Worm (Caenorhabditis elegans): ENCODE data around the gene Y55F3AM.11.

ce11 chrIV:1058504-1058903 lies 14.3 kb upstream of the Y55F3AM.11 start:
- no peak for TF ChIP-seq nfya-1 (tag; optimal IDR thresholded peaks at IDR 0.05)
- no peak for TF ChIP-seq hlh-8 (tag; optimal IDR thresholded peaks at IDR 0.05)
- no peak for TF ChIP-seq hlh-30 (tag; optimal IDR thresholded peaks at IDR 0.05; ENCODE audit: insufficient read depth)
- TF ChIP-seq pha-4 (tag; optimal IDR thresholded peaks at IDR 0.05): no peak
- TF ChIP-seq pqm-1 (tag; optimal IDR thresholded peaks at IDR 0.05): no peak
- no peak for TF ChIP-seq hlh-15 (tag; optimal IDR thresholded peaks at IDR 0.05)
- TF ChIP-seq unc-55 (GFP tag; optimal IDR thresholded peaks at IDR 0.05): no peak
- TF ChIP-seq ama-1 (optimal IDR thresholded peaks at IDR 0.05): no peak
- TF ChIP-seq dmd-4 (tag; optimal IDR thresholded peaks at IDR 0.05; ENCODE audit: borderline replicate concordance): no peak

Measured in whole organism, late embryonic.